Worm (Caenorhabditis elegans): Measurements from ENCODE around the gene T02G5.3.
A peak's percentile ranks its signal among the peaks of the same experiment; 100 is the strongest.

The T02G5.3 gene

DNA sequence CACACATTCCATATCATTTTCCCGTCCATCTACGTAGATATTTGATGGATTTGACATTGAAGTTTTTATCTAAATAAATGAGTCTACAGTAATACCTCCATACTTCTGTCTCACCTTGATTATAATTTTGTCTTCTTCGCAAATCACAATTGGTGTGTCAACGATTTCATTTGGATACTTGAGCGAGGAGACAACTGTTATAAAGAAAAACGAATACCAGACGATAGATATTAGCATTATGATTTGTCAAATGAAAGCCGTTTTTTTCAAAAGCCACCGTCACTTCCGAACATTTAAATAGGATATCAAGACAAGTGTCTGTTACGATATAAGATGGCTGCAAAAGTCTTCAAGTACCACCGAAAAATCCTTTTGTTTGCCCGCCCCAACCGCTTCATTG, 22.4 kb downstream of the T02G5.3 start, which contains the start of gene cutl-5:
Gene cutl-5, minus strand, starts transcription at position 269 of the 400 bp plus-strand sequence.
- no peak for TF ChIP-seq egl-27 (tag; optimal IDR thresholded peaks at IDR 0.05)
- TF ChIP-seq fkh-2 (tag; optimal IDR thresholded peaks at IDR 0.05), result no peak
- TF ChIP-seq ceh-16 (tag; optimal IDR thresholded peaks at IDR 0.05), result no peak
- no peak for TF ChIP-seq nhr-77 (tag; optimal IDR thresholded peaks at IDR 0.05)
- no peak for TF ChIP-seq R02D3.7 (tag; optimal IDR thresholded peaks at IDR 0.05)

DNA sequence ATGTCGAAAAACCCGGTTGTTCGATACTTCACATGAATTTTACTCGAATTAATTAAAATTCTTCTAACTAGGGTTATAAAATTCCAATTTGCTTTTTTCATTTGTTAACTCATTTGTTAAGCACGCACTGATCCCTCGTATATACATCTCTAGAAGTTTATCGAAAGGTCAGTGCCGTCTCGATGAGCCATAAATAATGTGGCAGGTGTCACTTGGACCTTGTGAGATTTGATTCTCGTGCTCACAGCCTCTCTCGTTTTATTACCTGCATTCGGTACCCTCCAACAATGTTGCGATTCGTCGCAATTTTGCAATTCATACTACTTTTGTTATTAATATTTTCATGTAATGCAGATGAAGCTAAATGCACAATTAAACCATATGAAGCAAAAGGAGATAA, 23.2 kb downstream of the T02G5.3 start, which contains the start of gene spon-1:
Gene spon-1, plus strand, starts transcription at position 208 of the 400 bp plus-strand sequence.
- TF ChIP-seq zag-1 (tag; optimal IDR thresholded peaks at IDR 0.05) (no peak), ama-1 (optimal IDR thresholded peaks at IDR 0.05) (no peak), fos-1 (tag; optimal IDR thresholded peaks at IDR 0.05) (no peak)

DNA sequence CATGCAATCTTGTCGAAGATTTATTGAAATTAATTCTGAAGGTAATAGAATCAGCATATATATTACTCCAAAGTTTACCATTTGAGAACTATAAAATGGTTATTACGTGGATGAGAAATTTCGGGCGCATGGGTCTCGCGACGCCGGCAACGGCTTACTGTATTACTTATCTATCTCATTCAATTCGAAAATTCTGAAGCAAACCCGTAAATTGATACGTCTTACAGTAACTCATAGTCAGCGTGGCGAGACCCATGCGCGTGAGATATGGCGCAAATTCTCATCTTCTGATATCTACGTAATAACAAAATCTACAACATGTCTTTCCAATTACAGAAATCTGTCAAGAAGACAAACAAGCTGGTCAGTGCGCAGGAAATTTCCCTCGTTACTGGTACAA, 26.3 kb downstream of the T02G5.3 start:
- TF ChIP-seq pqm-1 (tag; optimal IDR thresholded peaks at IDR 0.05) (no peak), nhr-77 (tag; optimal IDR thresholded peaks at IDR 0.05) (no peak), nhr-12 (tag; optimal IDR thresholded peaks at IDR 0.05) (no peak), aly-2 (tag; optimal IDR thresholded peaks at IDR 0.05) (no peak)

DNA sequence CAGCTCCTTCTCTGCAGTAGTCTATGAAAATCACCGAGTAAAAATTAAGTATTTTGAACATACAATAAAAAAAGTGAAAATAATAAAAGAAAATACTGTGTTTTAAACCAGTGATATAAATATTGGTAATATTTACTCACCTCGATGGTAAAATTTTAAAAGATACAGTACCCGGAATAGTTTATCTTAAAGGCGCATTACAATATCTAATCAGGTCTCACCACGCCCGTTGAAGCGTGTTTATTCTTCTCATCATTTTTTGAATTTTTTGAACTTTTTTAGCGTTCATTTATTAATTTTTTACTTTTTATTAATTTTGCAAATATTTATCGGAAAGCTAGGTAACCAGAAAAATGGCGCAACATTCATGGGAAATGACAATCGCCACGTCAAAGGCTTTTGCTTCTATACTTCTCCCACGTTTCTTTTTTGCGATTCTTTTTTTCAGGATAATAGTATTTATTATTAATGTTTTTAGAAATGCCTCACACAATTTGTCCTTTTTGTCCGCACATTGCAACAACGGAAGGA, 28.6 kb downstream of the T02G5.3 start, which contains the start of gene F10E7.2:
Gene F10E7.2, plus strand, starts transcription at position 481 of the 531 bp plus-strand sequence.
- TF ChIP-seq sea-2 (GFP tag; optimal IDR thresholded peaks at IDR 0.05) (no peak), tbx-2 (tag; optimal IDR thresholded peaks at IDR 0.05) (no peak), nhr-43 (tag; optimal IDR thresholded peaks at IDR 0.05; ENCODE audit: poor library complexity, severe bottlenecking) (no peak), R02D3.7 (tag; optimal IDR thresholded peaks at IDR 0.05) (no peak), egl-5 (tag; optimal IDR thresholded peaks at IDR 0.05) (no peak), ceh-82 (tag; optimal IDR thresholded peaks at IDR 0.05) (no peak), nhr-67 (tag; optimal IDR thresholded peaks at IDR 0.05) (no peak), snpc-4 (tag; optimal IDR thresholded peaks at IDR 0.05) (no peak), lin-15B (tag; optimal IDR thresholded peaks at IDR 0.05) (no peak), nhr-11 (tag; optimal IDR thresholded peaks at IDR 0.05) (no peak), ztf-11 (tag; optimal IDR thresholded peaks at IDR 0.05) (no peak), nhr-76 (tag; optimal IDR thresholded peaks at IDR 0.05) (no peak), eor-1 (tag; optimal IDR thresholded peaks at IDR 0.05) (no peak), mml-1 (tag; optimal IDR thresholded peaks at IDR 0.05) (no peak), daf-12 (tag; optimal IDR thresholded peaks at IDR 0.05) (no peak), mdl-1 (tag; optimal IDR thresholded peaks at IDR 0.05) (no peak)

- peak; percentile 11 for TF ChIP-seq nfya-1 (tag; optimal IDR thresholded peaks at IDR 0.05; ENCODE audit: insufficient read depth)
- no peak for TF ChIP-seq R02D3.7 (tag; optimal IDR thresholded peaks at IDR 0.05)
- TF ChIP-seq pqm-1 (tag; optimal IDR thresholded peaks at IDR 0.05), result no peak
- no peak for TF ChIP-seq snpc-4 (tag; optimal IDR thresholded peaks at IDR 0.05)
- TF ChIP-seq lin-15B (tag; optimal IDR thresholded peaks at IDR 0.05), result peak; percentile 2
Observed at ce11 chrII:7122661-7123418, 29.7 kb downstream of the T02G5.3 start, which contains the start of gene F10E7.11. Gene F10E7.11 (minus strand): TSS chrII:7122892.

DNA sequence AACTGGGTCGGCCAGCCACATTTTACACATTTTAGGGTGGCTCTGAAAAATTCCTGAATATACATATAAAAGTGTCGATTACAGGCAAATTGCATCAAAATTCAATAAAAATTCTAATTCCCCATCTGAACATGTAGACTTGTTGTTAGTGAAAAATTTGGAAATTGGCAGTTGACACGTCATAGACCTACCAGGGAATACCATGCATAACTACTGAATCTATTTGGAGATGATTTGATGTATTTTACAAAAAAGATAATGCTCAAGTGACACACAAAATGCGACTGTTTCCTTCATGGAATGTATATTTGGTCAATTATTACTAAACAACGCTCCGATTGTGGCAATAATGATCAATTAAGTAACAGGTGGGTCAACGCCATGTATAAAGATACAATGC, 33.3 kb downstream of the T02G5.3 start, which contains the start of gene F10E7.1:
Gene F10E7.1, plus strand, starts transcription at position 301 of the 400 bp plus-strand sequence.
- TF ChIP-seq elt-2 (tag; optimal IDR thresholded peaks at IDR 0.05) (no peak), fkh-2 (tag; optimal IDR thresholded peaks at IDR 0.05) (no peak), tbx-2 (tag; optimal IDR thresholded peaks at IDR 0.05) (no peak), hmg-11 (tag; optimal IDR thresholded peaks at IDR 0.05) (no peak), pqm-1 (tag; optimal IDR thresholded peaks at IDR 0.05) (no peak), nfya-1 (tag; optimal IDR thresholded peaks at IDR 0.05; ENCODE audit: insufficient read depth) (no peak), ceh-16 (tag; optimal IDR thresholded peaks at IDR 0.05) (no peak), fos-1 (tag; optimal IDR thresholded peaks at IDR 0.05) (no peak), nhr-11 (tag; optimal IDR thresholded peaks at IDR 0.05) (no peak), egl-27 (tag; optimal IDR thresholded peaks at IDR 0.05) (no peak), ztf-4 (tag; optimal IDR thresholded peaks at IDR 0.05) (no peak), ceh-82 (tag; optimal IDR thresholded peaks at IDR 0.05) (no peak), fkh-10 (GFP tag; optimal IDR thresholded peaks at IDR 0.05) (no peak), snpc-4 (tag; optimal IDR thresholded peaks at IDR 0.05) (no peak)

Data from whole organism, L3 larva.